Fruit fly (Drosophila melanogaster) S2 (cell line): ENCODE measurements around the gene CG11000.

Experiments
- CG8478 ChIP-seq: fragments of >200 bp; optimal IDR thresholded peaks from 2 replicates; lab custom pipeline; 2018
- CTCF ChIP-seq, 2 experiments: fragments of >200 bp; optimal IDR thresholded peaks; 2 replicates each; lab custom pipeline; 2018

DNA sequence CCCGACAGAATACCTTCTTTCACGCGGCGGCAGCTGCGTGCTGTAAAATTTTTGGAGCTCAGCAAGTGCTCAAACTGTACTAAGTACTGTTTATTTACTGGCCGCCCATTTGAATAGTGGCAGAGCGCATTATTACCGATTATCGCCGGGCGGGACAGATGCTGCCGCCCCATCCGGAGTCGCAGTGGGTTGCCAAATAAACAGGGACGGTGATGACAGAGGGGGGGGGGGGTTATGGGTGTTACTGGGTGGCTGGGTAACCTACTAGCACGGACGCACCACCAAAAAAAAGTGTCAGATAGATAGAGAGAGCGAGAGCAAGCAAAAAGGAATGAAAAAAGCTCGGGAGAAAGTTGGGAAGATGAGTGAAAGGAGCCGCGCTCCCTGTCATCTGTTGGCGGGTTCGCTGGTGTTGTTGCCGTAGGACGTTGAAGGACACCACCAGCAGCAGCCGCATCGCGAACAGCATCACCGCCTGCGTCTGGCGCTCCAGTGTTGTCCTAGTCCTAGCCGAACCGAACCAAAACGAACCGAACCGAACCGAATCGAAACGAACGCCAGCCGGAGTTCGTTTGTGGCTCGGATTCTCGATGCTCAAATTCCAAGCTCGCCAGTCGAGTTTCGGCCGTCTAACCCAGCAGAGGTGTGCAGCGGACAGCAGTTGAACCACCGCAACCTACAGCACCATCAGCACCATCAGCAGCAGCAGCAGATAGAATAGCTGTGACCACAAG lies at the start of gene CG11000:
- no peak for TF ChIP-seq CTCF (optimal IDR thresholded peaks at IDR 0.05; lab: Kevin White, UChicago)
- no peak for TF ChIP-seq CG8478
